Fruit fly (Drosophila melanogaster): Measurements from ENCODE around the gene CG42337.

CG42337 gene

dm6 chr3L:21145841-21146395 is 47.2 kb downstream of the CG42337 start:
- TF ChIP-seq gl (tag; optimal IDR thresholded peaks at IDR 0.05) (no peak), CG14655 (GFP tag; optimal IDR thresholded peaks at IDR 0.05) (no peak), CG13204 (GFP tag; optimal IDR thresholded peaks at IDR 0.05) (no peak), Pif1A (GFP tag; optimal IDR thresholded peaks at IDR 0.05) (no peak), CG8301 (tag; optimal IDR thresholded peaks at IDR 0.05) (no peak), CG8159 (tag; optimal IDR thresholded peaks at IDR 0.05) (no peak), CG4496 (GFP tag; IDR thresholded peaks at IDR 0.05) (no peak), D1 (tag; optimal IDR thresholded peaks at IDR 0.05) (no peak), CG10348 (GFP tag; IDR thresholded peaks at IDR 0.05) (no peak), Pif1B (GFP tag; optimal IDR thresholded peaks at IDR 0.05) (no peak), EcR (GFP tag; optimal IDR thresholded peaks at IDR 0.05) (no peak), CG15710 (tag; optimal IDR thresholded peaks at IDR 0.05) (no peak)

DNA sequence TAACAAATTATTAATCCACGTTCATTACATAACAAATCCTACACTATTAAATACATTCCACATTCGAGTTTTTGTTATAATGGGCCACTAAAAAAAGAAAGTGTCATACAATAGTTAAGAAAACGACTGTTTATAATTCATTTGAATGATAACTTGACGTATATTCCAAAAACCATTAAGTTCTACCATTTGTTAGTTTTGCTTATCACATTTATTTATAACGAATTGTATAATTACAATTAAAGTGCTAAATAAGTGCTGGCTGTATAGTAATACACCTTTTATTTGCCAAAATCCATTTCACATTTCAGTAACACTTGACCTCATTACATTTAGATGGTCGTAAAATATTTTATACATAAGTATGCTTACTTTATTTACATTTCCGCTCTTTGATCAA is 56.9 kb downstream of the CG42337 start, which contains the start of gene CG10565:
Gene CG10565 (minus strand): TSS at position 101 of the 400 bp plus-strand sequence.
- no peak for TF ChIP-seq CG15710 (tag; optimal IDR thresholded peaks at IDR 0.05)

DNA sequence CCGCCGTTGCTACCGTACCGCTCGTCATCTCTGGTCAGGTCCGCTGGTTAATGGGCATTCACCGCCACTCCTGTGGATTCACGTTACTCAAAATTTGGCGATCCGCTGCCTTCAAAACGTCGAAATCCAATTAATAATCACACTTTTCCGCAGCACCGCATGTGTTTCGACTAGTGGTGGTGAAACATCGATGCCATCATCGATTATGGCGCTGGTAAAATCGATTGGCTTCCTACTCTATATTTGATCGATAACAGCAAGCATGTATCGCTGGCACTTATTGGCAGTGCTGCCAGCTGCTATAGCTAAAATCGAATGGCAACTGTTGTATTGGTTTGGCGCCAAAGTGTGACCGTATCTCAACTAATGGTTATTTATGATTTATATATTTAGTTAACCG is 57.3 kb downstream of the CG42337 start:
- TF ChIP-seq fd96Ca (GFP tag; IDR thresholded peaks at IDR 0.05) (no peak), CG12605 (GFP tag; IDR thresholded peaks at IDR 0.05) (0 out of 2 replicates have a peak, but pooled peaks have one; percentile 13), CG14655 (GFP tag; optimal IDR thresholded peaks at IDR 0.05) (no peak), Snoo (tag; optimal IDR thresholded peaks at IDR 0.05) (no peak)

Measured in whole organism, pupa.